Fruit fly (Drosophila melanogaster): ENCODE data around the gene CG12310.
A peak's percentile ranks its signal among the peaks of the same experiment; 100 is the strongest.

CG12310 gene

dm6 chr3L:15050706-15051105 lies at the start of gene CG12310:
Gene CG12310, minus strand, starts transcription at chr3L:15050806.
- no peak for TF ChIP-seq CG12605 (GFP tag; IDR thresholded peaks at IDR 0.05)
- TF ChIP-seq D1 (tag; optimal IDR thresholded peaks at IDR 0.05) = no peak
- no peak for TF ChIP-seq CG13204 (GFP tag; optimal IDR thresholded peaks at IDR 0.05)
- no peak for TF ChIP-seq CG8159 (tag; optimal IDR thresholded peaks at IDR 0.05)
- no peak for TF ChIP-seq EcR (GFP tag; optimal IDR thresholded peaks at IDR 0.05)
- no peak for TF ChIP-seq CG8301 (tag; optimal IDR thresholded peaks at IDR 0.05)
- TF ChIP-seq gl (tag; optimal IDR thresholded peaks at IDR 0.05) = no peak
- TF ChIP-seq fd96Ca (GFP tag; IDR thresholded peaks at IDR 0.05) = no peak
- no peak for TF ChIP-seq Snoo (tag; optimal IDR thresholded peaks at IDR 0.05)
- TF ChIP-seq Pif1A (GFP tag; optimal IDR thresholded peaks at IDR 0.05) = no peak
- no peak for TF ChIP-seq CG17806 (tag; optimal IDR thresholded peaks at IDR 0.05)
- no peak for TF ChIP-seq Pif1B (GFP tag; optimal IDR thresholded peaks at IDR 0.05)

- peak; percentile 63 for TF ChIP-seq CG13204 (GFP tag; optimal IDR thresholded peaks at IDR 0.05)
- no peak for TF ChIP-seq Ets98B (GFP tag; IDR thresholded peaks at IDR 0.05)
- no peak for TF ChIP-seq CG17806 (tag; optimal IDR thresholded peaks at IDR 0.05)
- no peak for TF ChIP-seq CG8301 (tag; optimal IDR thresholded peaks at IDR 0.05)
- TF ChIP-seq CG9948 (tag; optimal IDR thresholded peaks at IDR 0.05) = no peak
- no peak for TF ChIP-seq CG4496 (GFP tag; IDR thresholded peaks at IDR 0.05)
- TF ChIP-seq EcR (GFP tag; optimal IDR thresholded peaks at IDR 0.05) = peak; percentile 26
- TF ChIP-seq Pif1B (GFP tag; optimal IDR thresholded peaks at IDR 0.05) = no peak
Measured at dm6 chr3L:15099541-15099940, 48.9 kb upstream of the CG12310 start.

dm6 chr3L:15098659-15099512 lies 48.3 kb upstream of the CG12310 start:
- peak; percentile 75 for TF ChIP-seq rn (GFP tag; IDR thresholded peaks at IDR 0.05)
- TF ChIP-seq Snoo (tag; optimal IDR thresholded peaks at IDR 0.05) = peak; percentile 49
- peak; percentile 74 for TF ChIP-seq CG15710 (tag; optimal IDR thresholded peaks at IDR 0.05)
- peak; percentile 82 for TF ChIP-seq CG17806 (tag; optimal IDR thresholded peaks at IDR 0.05)
- TF ChIP-seq CG34367 (tag; optimal IDR thresholded peaks at IDR 0.05) = peak; percentile 58
- TF ChIP-seq Ets98B (GFP tag; IDR thresholded peaks at IDR 0.05) = peak; percentile 54
- no peak for TF ChIP-seq CG13204 (GFP tag; optimal IDR thresholded peaks at IDR 0.05)
- peak; percentile 96 for TF ChIP-seq CG12605 (GFP tag; IDR thresholded peaks at IDR 0.05)
- TF ChIP-seq CG10348 (GFP tag; IDR thresholded peaks at IDR 0.05) = no peak
- peak; percentile 71 for TF ChIP-seq Pif1A (GFP tag; optimal IDR thresholded peaks at IDR 0.05)
- TF ChIP-seq EcR (GFP tag; optimal IDR thresholded peaks at IDR 0.05) = no peak
- peak; percentile 91 for TF ChIP-seq CG14655 (GFP tag; optimal IDR thresholded peaks at IDR 0.05)
- TF ChIP-seq CG9948 (tag; optimal IDR thresholded peaks at IDR 0.05) = peak; percentile 92
- TF ChIP-seq CG8159 (tag; optimal IDR thresholded peaks at IDR 0.05) = peak; percentile 95
- peak; percentile 92 for TF ChIP-seq CG32121 (GFP tag; IDR thresholded peaks at IDR 0.05)
- TF ChIP-seq D1 (tag; optimal IDR thresholded peaks at IDR 0.05) = peak; percentile 87
- TF ChIP-seq Pif1B (GFP tag; optimal IDR thresholded peaks at IDR 0.05) = peak; percentile 65
- peak; percentile 85 for TF ChIP-seq CG8301 (tag; optimal IDR thresholded peaks at IDR 0.05)
- TF ChIP-seq CG4496 (GFP tag; IDR thresholded peaks at IDR 0.05) = peak; percentile 83
- no peak for TF ChIP-seq fd96Ca (GFP tag; IDR thresholded peaks at IDR 0.05)
- peak; percentile 65 for TF ChIP-seq gl (tag; optimal IDR thresholded peaks at IDR 0.05)

- TF ChIP-seq CG12605 (GFP tag; IDR thresholded peaks at IDR 0.05) (no peak), Pif1A (GFP tag; optimal IDR thresholded peaks at IDR 0.05) (peak; percentile 0), CG15710 (tag; optimal IDR thresholded peaks at IDR 0.05) (no peak), CG13204 (GFP tag; optimal IDR thresholded peaks at IDR 0.05) (no peak), D1 (tag; optimal IDR thresholded peaks at IDR 0.05) (peak; percentile 49), fd96Ca (GFP tag; IDR thresholded peaks at IDR 0.05) (no peak)
Measured at dm6 chr3L:15097878-15098520, 47.4 kb upstream of the CG12310 start, which contains the start of gene Ctps. Gene Ctps, plus strand, starts transcription at chr3L:15097914.

dm6 chr3L:15094589-15095288 lies 44.1 kb upstream of the CG12310 start, which contains the start of the genes sstn, Plp and GlyRS:
Gene sstn, minus strand, starts transcription at chr3L:15094719.
Gene Plp, minus strand, starts transcription at chr3L:15094724.
Gene GlyRS, plus strand, starts transcription at chr3L:15095142.
- TF ChIP-seq rn (GFP tag; IDR thresholded peaks at IDR 0.05) (no peak), CG8159 (tag; optimal IDR thresholded peaks at IDR 0.05) (peak; percentile 47), CG15710 (tag; optimal IDR thresholded peaks at IDR 0.05) (peak; percentile 25)
